Worm (Caenorhabditis elegans) whole organism, L4/young adult: ENCODE measurements around the gene F54D11.4.

ENCODE experiments used
- W03F9.2 ChIP-seq: fragments of 150-350 bp; optimal IDR thresholded peaks from 2 replicates; lab custom pipeline; 2014; ENCODE audit warnings: missing biosample characterization, missing genetic modification characterization
- dao-5 ChIP-seq: sonication (generic microtip); optimal IDR thresholded peaks from 2 replicates; lab custom pipeline; 2016; ENCODE audit warnings: missing genotype, missing genetic modification characterization, moderate library complexity, missing compliant biosample characterization
- him-1 ChIP-seq: sonication (generic microtip); optimal IDR thresholded peaks from 2 replicates; lab custom pipeline; 2016; ENCODE audit warnings: missing genotype, missing genetic modification reagents, missing genetic modification characterization, missing compliant biosample characterization

F54D11.4 gene

DNA sequence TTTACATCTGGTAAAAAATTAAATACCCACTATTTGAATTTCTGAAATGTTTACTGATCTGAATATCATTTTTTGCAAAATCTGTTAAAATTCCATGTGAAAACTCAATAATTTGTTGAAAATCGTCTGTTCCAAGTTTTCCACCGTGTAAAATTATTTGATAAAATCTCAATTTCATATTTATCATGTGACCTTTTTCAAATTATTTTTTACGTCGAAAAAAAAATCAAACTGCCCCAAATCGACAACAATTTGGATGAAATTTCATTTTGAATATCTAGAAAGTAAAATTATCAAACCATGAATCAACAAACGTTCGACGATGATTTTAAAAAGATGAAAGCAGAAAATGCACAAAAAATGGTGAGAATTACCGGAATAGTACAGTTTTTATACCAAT is 39.2 kb downstream of the F54D11.4 start, which contains the start of gene F41F3.9:
Gene F41F3.9 (plus strand): TSS at position 301 of the 400 bp plus-strand sequence.
- no peak for TF ChIP-seq dao-5 (tag; lab: Kevin White, UChicago)
- TF ChIP-seq him-1 (tag; lab: Kevin White, UChicago), result no peak
- TF ChIP-seq W03F9.2, result no peak

DNA sequence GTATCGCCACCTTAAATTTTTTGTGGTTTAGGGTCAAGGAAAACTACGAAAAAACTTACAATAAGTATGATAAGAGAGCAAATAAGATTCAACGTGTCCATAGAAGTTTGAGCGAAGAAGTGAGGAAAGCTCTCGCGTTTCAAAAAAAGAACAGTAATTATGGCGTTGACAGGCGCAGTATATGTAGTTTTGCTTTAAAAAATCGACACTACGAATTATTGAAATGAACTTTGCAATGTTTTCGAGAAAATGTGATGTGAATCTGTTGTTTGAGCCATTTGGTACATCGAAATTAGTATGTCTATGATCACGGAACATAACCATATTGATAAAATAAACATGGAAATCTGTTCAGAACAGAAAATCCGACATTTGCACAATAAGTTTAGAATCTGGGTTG is 46.4 kb downstream of the F54D11.4 start, which contains the start of gene srx-74:
Gene srx-74 (minus strand): TSS at position 101 of the 400 bp plus-strand sequence.
- TF ChIP-seq dao-5 (tag; lab: Kevin White, UChicago), result no peak
- no peak for TF ChIP-seq W03F9.2
- TF ChIP-seq him-1 (tag; lab: Kevin White, UChicago), result no peak

DNA sequence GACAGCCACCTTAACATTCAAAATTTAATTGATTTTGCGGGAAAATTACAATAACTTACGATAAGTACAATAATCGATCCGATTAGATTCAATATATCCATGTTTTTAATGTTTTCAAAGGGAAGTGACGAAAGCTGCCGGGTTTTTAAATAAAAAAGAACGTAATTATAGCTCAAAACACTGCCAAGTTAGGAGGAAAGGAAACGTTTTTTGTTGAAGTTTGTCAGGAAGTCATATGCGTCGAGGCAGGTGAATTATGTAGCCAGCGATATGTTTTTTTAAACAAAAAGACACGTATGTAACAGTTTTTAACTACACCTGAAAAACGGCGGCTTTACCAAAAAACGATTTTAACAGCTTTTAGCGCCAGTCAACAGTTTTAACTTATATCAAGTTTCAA is 49.7 kb downstream of the F54D11.4 start, which contains the start of gene srx-73:
Gene srx-73 (minus strand): TSS at position 101 of the 400 bp plus-strand sequence.
- TF ChIP-seq dao-5 (tag; lab: Kevin White, UChicago), result no peak
- no peak for TF ChIP-seq W03F9.2
- TF ChIP-seq him-1 (tag; lab: Kevin White, UChicago), result no peak

DNA sequence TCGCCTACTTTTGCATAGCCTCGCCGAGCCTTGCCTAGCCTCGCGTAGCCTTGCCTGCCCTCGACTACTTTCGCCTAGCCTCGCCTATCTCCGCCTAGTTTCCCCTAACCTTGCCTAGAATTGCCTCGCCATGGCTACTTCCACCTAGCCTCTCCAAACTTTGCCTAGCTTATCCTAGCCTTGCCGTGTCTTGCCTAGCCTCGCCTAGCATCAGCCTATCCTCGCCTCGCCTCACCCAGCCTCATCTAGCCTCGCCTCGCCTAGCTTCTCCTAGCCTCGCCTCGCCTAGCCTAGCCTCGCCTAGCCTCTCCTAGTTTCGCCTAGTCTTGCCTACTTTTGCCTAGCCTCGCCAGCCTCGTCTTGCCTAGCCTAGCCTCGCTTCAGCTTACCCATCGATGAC is 51.1 kb downstream of the F54D11.4 start:
- TF ChIP-seq dao-5 (tag; lab: Kevin White, UChicago) (no peak), W03F9.2 (no peak), him-1 (tag; lab: Kevin White, UChicago) (no peak)
